Worm (Caenorhabditis elegans): ENCODE measurements around the gene ZK632.4.

The ZK632.4 gene

DNA sequence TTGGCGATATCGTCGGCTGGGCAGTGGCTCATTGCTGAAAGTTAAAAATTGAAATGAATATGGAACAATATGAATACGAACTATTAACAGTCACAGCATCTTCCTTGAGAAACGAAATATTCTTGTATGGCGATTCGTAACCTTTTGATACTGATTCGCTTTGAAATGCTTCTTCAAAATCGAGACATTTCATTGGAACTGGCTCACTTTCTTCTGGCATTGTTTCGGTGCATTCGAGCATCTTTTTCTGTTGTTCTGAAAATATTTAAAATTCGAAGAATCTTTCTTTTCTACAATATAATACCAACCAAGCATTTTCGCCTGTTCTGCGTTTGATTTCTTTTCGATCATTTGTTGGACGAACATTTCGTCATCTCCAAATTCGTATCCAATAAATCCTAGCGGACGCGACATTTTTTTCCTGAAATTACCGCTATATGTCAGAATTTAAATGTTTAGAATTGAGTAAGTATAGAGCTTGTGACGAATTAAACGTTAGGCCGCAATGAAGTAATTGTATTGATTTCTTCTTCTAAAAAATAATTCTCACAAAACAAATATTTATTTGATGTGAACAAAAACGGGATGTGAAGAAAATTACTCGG, 17.2 kb upstream of the ZK632.4 start, which contains the start of gene lin-52 (continued):
- TF ChIP-seq B0035.1 (tag; optimal IDR thresholded peaks at IDR 0.05): peak; percentile 31
- TF ChIP-seq ccch-3 (GFP tag; optimal IDR thresholded peaks at IDR 0.05): no peak
- TF ChIP-seq ets-4 (GFP tag; optimal IDR thresholded peaks at IDR 0.05): no peak
- no peak; the same call in 1 of the 2 replicates for TF ChIP-seq K11D2.4 (GFP tag; IDR thresholded peaks at IDR 0.05)
- TF ChIP-seq gei-17 (GFP tag; optimal IDR thresholded peaks at IDR 0.05): peak; percentile 17
- TF ChIP-seq attf-6 (GFP tag; IDR thresholded peaks at IDR 0.05): no peak; the same call in 1 of the 2 replicates
- TF ChIP-seq snpc-4 (GFP tag; optimal IDR thresholded peaks at IDR 0.05): no peak
- no peak for TF ChIP-seq snpc-4 (tag; optimal IDR thresholded peaks at IDR 0.05)
- TF ChIP-seq F23B12.7 (tag; optimal IDR thresholded peaks at IDR 0.05; ENCODE audit: insufficient read depth): no peak
- no peak; the same call in 1 of the 2 replicates for TF ChIP-seq mcd-1 (GFP tag; IDR thresholded peaks at IDR 0.05)
- peak; percentile 29 for TF ChIP-seq lin-54 (GFP tag; optimal IDR thresholded peaks at IDR 0.05)
- TF ChIP-seq ztf-18 (tag; optimal IDR thresholded peaks at IDR 0.05): no peak
- TF ChIP-seq C17E4.6 (GFP tag; IDR thresholded peaks at IDR 0.05): no peak
- no peak for TF ChIP-seq aptf-3 (GFP tag; IDR thresholded peaks at IDR 0.05)
- TF ChIP-seq ceh-27 (GFP tag; optimal IDR thresholded peaks at IDR 0.05): no peak
- TF ChIP-seq him-1 (tag; optimal IDR thresholded peaks at IDR 0.05): peak; percentile 9
- TF ChIP-seq dpff-1 (tag; optimal IDR thresholded peaks at IDR 0.05): no peak
- no peak for TF ChIP-seq nhr-27 (tag; optimal IDR thresholded peaks at IDR 0.05)
- TF ChIP-seq fkh-3 (tag; optimal IDR thresholded peaks at IDR 0.05): peak; percentile 13
- no peak for TF ChIP-seq ztf-22 (GFP tag; optimal IDR thresholded peaks at IDR 0.05)
- TF ChIP-seq lin-26 (GFP tag; IDR thresholded peaks at IDR 0.05): no peak
- TF ChIP-seq F57C9.4 (tag; optimal IDR thresholded peaks at IDR 0.05): no peak
- TF ChIP-seq mes-4 (tag; optimal IDR thresholded peaks at IDR 0.05): no peak
- TF ChIP-seq zim-3 (tag; optimal IDR thresholded peaks at IDR 0.05): no peak
- no peak for TF ChIP-seq F57A8.1 (GFP tag; optimal IDR thresholded peaks at IDR 0.05)
- TF ChIP-seq F37B4.10 (GFP tag; IDR thresholded peaks at IDR 0.05): no peak
- TF ChIP-seq mxl-1 (tag; optimal IDR thresholded peaks at IDR 0.05): no peak
- peak; percentile 69 for TF ChIP-seq ZK185.1 (tag; optimal IDR thresholded peaks at IDR 0.05; ENCODE audit: poor library complexity, severe bottlenecking)
- no peak for TF ChIP-seq nfya-1 (tag; optimal IDR thresholded peaks at IDR 0.05; ENCODE audit: borderline replicate concordance, insufficient read depth)
- no peak for TF ChIP-seq snpc-1.1 (tag; optimal IDR thresholded peaks at IDR 0.05; ENCODE audit: insufficient read depth)
- TF ChIP-seq Y56A3A.18 (GFP tag; IDR thresholded peaks at IDR 0.05): peak; percentile 57; the same call in 1 of the 2 replicates
- no peak for TF ChIP-seq F22D6.2 (tag; optimal IDR thresholded peaks at IDR 0.05)
- no peak for TF ChIP-seq B0261.1 (tag; optimal IDR thresholded peaks at IDR 0.05)
- no peak for TF ChIP-seq Y67H2A.10 (GFP tag; conservative IDR thresholded peaks at IDR 0.05)
- peak; percentile 56; the same call in 1 of the 2 replicates for TF ChIP-seq B0336.3 (GFP tag; IDR thresholded peaks at IDR 0.05)
- TF ChIP-seq F49E8.2 (tag; optimal IDR thresholded peaks at IDR 0.05; ENCODE audit: insufficient read depth): no peak
- peak; percentile 83 for TF ChIP-seq repo-1 (tag; optimal IDR thresholded peaks at IDR 0.05)
- TF ChIP-seq C06A6.2 (GFP tag; conservative IDR thresholded peaks at IDR 0.05): no peak
- TF ChIP-seq chd-7 (tag; optimal IDR thresholded peaks at IDR 0.05): peak; percentile 64
- no peak for TF ChIP-seq nfya-2 (GFP tag; IDR thresholded peaks at IDR 0.05)
- peak; percentile 90; the same call in 1 of the 2 replicates for TF ChIP-seq Y53G8AR.9 (GFP tag; conservative IDR thresholded peaks at IDR 0.05)
- no peak for TF ChIP-seq tbx-9 (tag; optimal IDR thresholded peaks at IDR 0.05; ENCODE audit: borderline replicate concordance)
- no peak for TF ChIP-seq snpc-1.3 (tag; optimal IDR thresholded peaks at IDR 0.05; ENCODE audit: insufficient read depth)
- no peak for TF ChIP-seq akir-1 (GFP tag; optimal IDR thresholded peaks at IDR 0.05)
- no peak for TF ChIP-seq lsl-1 (GFP tag; optimal IDR thresholded peaks at IDR 0.05)
- TF ChIP-seq ceh-79 (tag; optimal IDR thresholded peaks at IDR 0.05): no peak
- peak in 1 of 2 experiments; percentile 11 for TF ChIP-seq let-607 (tag; optimal IDR thresholded peaks at IDR 0.05)

Data from whole organism, young adult.